Worm (Caenorhabditis elegans) whole organism, L4 larva: ENCODE measurements around the gene npp-5.

Experiments
- F10B5.3 ChIP-seq: sonication (generic microtip); optimal IDR thresholded peaks from 2 replicates; lab custom pipeline; 2016; ENCODE audit warnings: mild to moderate bottlenecking, missing genetic modification characterization, missing compliant biosample characterization
- aly-2 ChIP-seq: sonication (generic microtip); optimal IDR thresholded peaks from 2 replicates; lab custom pipeline; 2018; ENCODE audit warnings: missing biosample characterization, missing genetic modification characterization
- ces-1 ChIP-seq: fragments of 150-350 bp; sonication (generic microtip); optimal IDR thresholded peaks from 4 replicates; lab custom pipeline; 2014; ENCODE audit warnings: missing biosample characterization, missing genetic modification reagents, missing genetic modification characterization
- lin-39 ChIP-seq: fragments of 150-350 bp; optimal IDR thresholded peaks from 2 replicates; lab custom pipeline; 2014; ENCODE audit warnings: missing biosample characterization, missing genetic modification reagents, missing genetic modification characterization
- lsy-2 ChIP-seq, 2 experiments: fragments of 150-350 bp in 1 of 2; sonication (generic microtip) in 1 of 2; optimal IDR thresholded peaks; 2 replicates each; lab custom pipeline; 2014 to 2017; ENCODE audit warnings: missing biosample characterization in 2 of 2, missing genetic modification characterization in 2 of 2
- mdl-1 ChIP-seq, 2 experiments: fragments of 150-350 bp in 1 of 2; sonication (generic microtip) in 1 of 2; optimal IDR thresholded peaks; 2 replicates each; lab custom pipeline; 2014 to 2017; ENCODE audit warnings: missing biosample characterization in 2 of 2, missing genetic modification characterization in 2 of 2
- nhr-102 ChIP-seq: sonication (generic microtip); optimal IDR thresholded peaks from 2 replicates; lab custom pipeline; 2016; ENCODE audit warnings: mild to moderate bottlenecking, missing genetic modification characterization, moderate library complexity, missing compliant biosample characterization
- nhr-237 ChIP-seq: sonication (generic microtip); optimal IDR thresholded peaks from 2 replicates; lab custom pipeline; 2017; ENCODE audit warnings: missing biosample characterization, missing genetic modification characterization
- nhr-76 ChIP-seq: fragments of 150-350 bp; optimal IDR thresholded peaks from 2 replicates; lab custom pipeline; 2014; ENCODE audit warnings: missing biosample characterization, missing genetic modification characterization

DNA sequence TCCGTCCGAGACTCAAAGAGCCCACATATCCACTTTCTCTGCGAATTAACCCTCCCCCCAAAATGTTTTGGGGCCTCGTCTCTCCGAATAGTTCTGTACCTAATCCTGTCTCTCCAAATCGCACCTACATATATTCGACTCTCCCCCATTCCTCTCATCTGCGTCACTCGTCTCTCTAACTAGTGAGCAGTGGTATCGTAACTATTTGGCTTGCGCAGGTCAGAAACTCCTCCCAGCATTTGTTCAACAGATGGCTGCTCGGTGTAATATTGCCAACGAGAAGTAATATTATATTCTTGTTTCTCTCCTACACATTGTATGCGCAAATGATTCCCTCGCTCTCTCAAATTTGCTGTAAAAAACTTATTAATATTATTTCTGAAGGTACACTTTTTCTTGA, 44.0 kb downstream of the npp-5 start, which contains the start of gene F54D5.24:
- no peak for TF ChIP-seq nhr-237 (tag; lab: Kevin White, UChicago)
- no peak for TF ChIP-seq lin-39 (tag; lab: Kevin White, UChicago)
- no peak for TF ChIP-seq lsy-2 (tag; optimal IDR thresholded peaks at IDR 0.05; lab: Kevin White, UChicago)
- no peak for TF ChIP-seq mdl-1 (tag; optimal IDR thresholded peaks at IDR 0.05; lab: Kevin White, UChicago)
- TF ChIP-seq nhr-102 (tag; lab: Kevin White, UChicago), result no peak
- TF ChIP-seq nhr-76 (tag; lab: Kevin White, UChicago), result no peak
- no peak for TF ChIP-seq ces-1
- no peak for TF ChIP-seq F10B5.3
- no peak for TF ChIP-seq aly-2 (tag; lab: Kevin White, UChicago)
